Fruit fly (Drosophila melanogaster) whole organism, embryonic: ENCODE measurements around the gene CG5611.

Experiments
- CG10431 ChIP-seq: fragments of 200-800 bp; sonication (Bioruptor generic); optimal IDR thresholded peaks from 3 replicates; lab custom pipeline; 2018; ENCODE audit warnings: missing biosample characterization, mild to moderate bottlenecking, missing genetic modification characterization
- CG11560 ChIP-seq: fragments of 200-800 bp; sonication (Bioruptor generic); IDR thresholded peaks from 3 replicates; pipeline ENCODE4 v1.3.6; 2022; ENCODE audit warnings: missing biosample characterization, missing genetic modification characterization
- CG12104 ChIP-seq: fragments of 200-800 bp; sonication (Bioruptor generic); optimal IDR thresholded peaks from 3 replicates; lab custom pipeline; 2016; ENCODE audit warnings: missing biosample characterization, missing genetic modification characterization
- CG14667 ChIP-seq: fragments of 200-800 bp; sonication (Bioruptor generic); IDR thresholded peaks from 2 replicates; pipeline ENCODE4 v1.3.6; 2022; ENCODE audit warnings: missing biosample characterization, missing genetic modification characterization
- CG15011 ChIP-seq: fragments of 200-800 bp; sonication (Bioruptor generic); optimal IDR thresholded peaks from 3 replicates; lab custom pipeline; 2018; ENCODE audit warnings: missing biosample characterization, mild to moderate bottlenecking, missing genetic modification characterization
- CG15269 ChIP-seq: fragments of 200-800 bp; sonication (Bioruptor generic); optimal IDR thresholded peaks from 2 replicates; lab custom pipeline; 2018; ENCODE audit warnings: missing biosample characterization, mild to moderate bottlenecking, missing genetic modification characterization, moderate library complexity
- CG15479 ChIP-seq: fragments of 200-800 bp; sonication (Bioruptor generic); optimal IDR thresholded peaks from 3 replicates; lab custom pipeline; 2019; ENCODE audit warnings: missing biosample characterization, mild to moderate bottlenecking, missing genetic modification characterization, moderate library complexity
- CG17612 ChIP-seq: fragments of 200-800 bp; sonication (Bioruptor generic); IDR thresholded peaks from 2 replicates; pipeline ENCODE4 v1.3.6; 2022; ENCODE audit warnings: missing biosample characterization, missing genetic modification characterization
- CG18262 ChIP-seq: fragments of 200-800 bp; optimal IDR thresholded peaks from 3 replicates; lab custom pipeline; 2019; ENCODE audit warnings: missing biosample characterization, mild to moderate bottlenecking, missing genetic modification characterization, moderate library complexity
- CG18619 ChIP-seq: fragments of 200-800 bp; sonication (Bioruptor generic); optimal IDR thresholded peaks from 3 replicates; lab custom pipeline; 2017; ENCODE audit warnings: missing biosample characterization, mild to moderate bottlenecking, missing genetic modification characterization
- CG2712 ChIP-seq: fragments of 200-800 bp; optimal IDR thresholded peaks from 3 replicates; lab custom pipeline; 2019; ENCODE audit warnings: missing biosample characterization, mild to moderate bottlenecking, missing genetic modification characterization, moderate library complexity
- CG4730 ChIP-seq: fragments of 200-800 bp; sonication (Bioruptor generic); IDR thresholded peaks from 2 replicates; pipeline ENCODE4 v1.3.6; 2022; ENCODE audit warnings: missing biosample characterization, missing genetic modification characterization
- CG4854 ChIP-seq: fragments of 200-800 bp; sonication (Bioruptor generic); optimal IDR thresholded peaks from 2 replicates; lab custom pipeline; 2016; ENCODE audit warnings: missing biosample characterization, missing genetic modification characterization, inconsistent platforms
- CG7556 ChIP-seq: fragments of 200-800 bp; sonication (Bioruptor generic); optimal IDR thresholded peaks from 2 replicates; lab custom pipeline; 2017; ENCODE audit warnings: missing biosample characterization, mild to moderate bottlenecking, missing genetic modification characterization
- CG8290 ChIP-seq, 3 experiments: fragments of 200-800 bp; sonication (Bioruptor generic); optimal IDR thresholded peaks; 2 replicates each; lab custom pipeline; 2016 to 2019; ENCODE audit warnings: missing biosample characterization in 3 of 3, missing genetic modification characterization in 3 of 3, mild to moderate bottlenecking in 2 of 3, moderate library complexity in 1 of 3
- CG8478 ChIP-seq: fragments of >200 bp; optimal IDR thresholded peaks from 2 replicates; lab custom pipeline; 2018
- CG9437 ChIP-seq: fragments of 200-800 bp; sonication (Bioruptor generic); optimal IDR thresholded peaks from 2 replicates; lab custom pipeline; 2018; ENCODE audit warnings: missing biosample characterization, mild to moderate bottlenecking, missing genetic modification characterization
- CG9932 ChIP-seq: fragments of 200-800 bp; sonication (Bioruptor generic); IDR thresholded peaks from 2 replicates; pipeline ENCODE4 v1.3.6; 2022; ENCODE audit warnings: missing biosample characterization, missing genetic modification characterization
- Dek ChIP-seq: fragments of 200-800 bp; sonication (Bioruptor generic); optimal IDR thresholded peaks from 3 replicates; lab custom pipeline; 2019; ENCODE audit warnings: missing biosample characterization, mild to moderate bottlenecking, missing genetic modification characterization, moderate library complexity
- Dfd ChIP-seq, 2 experiments: fragments of >200 bp; optimal IDR thresholded peaks; 2 replicates each; lab custom pipeline; 2017; ENCODE audit warnings: missing biosample characterization in 2 of 2, missing genetic modification characterization in 2 of 2
- Dp ChIP-seq: fragments of 200-800 bp; sonication (Bioruptor generic); optimal IDR thresholded peaks from 2 replicates; lab custom pipeline; 2018; ENCODE audit warnings: missing biosample characterization, mild to moderate bottlenecking, missing genetic modification characterization, moderate library complexity
- Ets65A ChIP-seq: fragments of 200-800 bp; sonication (Bioruptor generic); peaks from one replicate; lab custom pipeline; 2016; ENCODE audit warnings: missing biosample characterization, missing genetic modification characterization
- Hmr ChIP-seq: fragments of 200-800 bp; sonication (Bioruptor generic); optimal IDR thresholded peaks from 3 replicates; lab custom pipeline; 2017; ENCODE audit warnings: mild to moderate bottlenecking, missing biosample characterization, missing genetic modification reagents, missing genetic modification characterization
- Hr39 ChIP-seq: fragments of >200 bp; optimal IDR thresholded peaks from 2 replicates; lab custom pipeline; 2017
- Myb ChIP-seq: fragments of 200-800 bp; sonication (Bioruptor generic); optimal IDR thresholded peaks from 2 replicates; lab custom pipeline; 2016; ENCODE audit warnings: missing biosample characterization, missing genetic modification characterization
- Ptx1 ChIP-seq: fragments of 200-800 bp; sonication (Bioruptor generic); IDR thresholded peaks from 2 replicates; pipeline ENCODE4 v1.3.6; 2022; ENCODE audit warnings: missing biosample characterization, missing genetic modification characterization
- bbx ChIP-seq: fragments of 200-800 bp; sonication (Bioruptor generic); IDR thresholded peaks from 2 replicates; pipeline ENCODE4 v1.3.6; 2022; ENCODE audit warnings: missing biosample characterization, missing genetic modification characterization; ENCODE audit not compliant: partially characterized antibody
- bsh ChIP-seq, 2 experiments: fragments of 200-800 bp; sonication (Bioruptor generic); optimal IDR thresholded peaks; 2 replicates each; lab custom pipeline; 2017 to 2018; ENCODE audit warnings: mild to moderate bottlenecking in 2 of 2, missing biosample characterization in 2 of 2, missing genetic modification characterization in 2 of 2, moderate library complexity in 1 of 2
- chinmo ChIP-seq: fragments of 200-800 bp; sonication (Bioruptor generic); IDR thresholded peaks from 4 replicates; pipeline ENCODE4 v1.3.6; 2022; ENCODE audit warnings: missing biosample characterization, missing genetic modification characterization; ENCODE audit not compliant: partially characterized antibody
- gro ChIP-seq: fragments of 200-800 bp; sonication (Bioruptor generic); optimal IDR thresholded peaks from 2 replicates; lab custom pipeline; 2016; ENCODE audit warnings: missing biosample characterization, missing genetic modification characterization
- onecut ChIP-seq: fragments of 200-800 bp; sonication (Bioruptor generic); IDR thresholded peaks from 2 replicates; pipeline ENCODE4 v1.3.6; 2022; ENCODE audit warnings: missing biosample characterization, missing genetic modification characterization
- pita ChIP-seq: fragments of 200-800 bp; sonication (Bioruptor generic); optimal IDR thresholded peaks from 2 replicates; lab custom pipeline; 2017; ENCODE audit warnings: missing biosample characterization, mild to moderate bottlenecking, missing genetic modification characterization
- pnt ChIP-seq: fragments of 200-800 bp; sonication (Bioruptor generic); optimal IDR thresholded peaks from 3 replicates; lab custom pipeline; 2016; ENCODE audit warnings: missing biosample characterization, missing genetic modification characterization
- rib ChIP-seq: fragments of 200-800 bp; sonication (Bioruptor generic); IDR thresholded peaks from 2 replicates; pipeline ENCODE4 v1.3.6; 2022; ENCODE audit warnings: missing biosample characterization, missing genetic modification characterization
- ro ChIP-seq: fragments of 200-800 bp; sonication (Bioruptor generic); IDR thresholded peaks from 2 replicates; pipeline ENCODE4 v1.3.6; 2022; ENCODE audit warnings: missing biosample characterization, missing genetic modification characterization
- schlank ChIP-seq: fragments of 200-800 bp; sonication (Bioruptor generic); optimal IDR thresholded peaks from 2 replicates; lab custom pipeline; 2018; ENCODE audit warnings: missing biosample characterization, mild to moderate bottlenecking, missing genetic modification characterization
- tx ChIP-seq: fragments of 200-800 bp; sonication (Bioruptor generic); optimal IDR thresholded peaks from 2 replicates; lab custom pipeline; 2016; ENCODE audit warnings: missing biosample characterization, missing genetic modification characterization
- usp ChIP-seq: fragments of >200 bp; optimal IDR thresholded peaks from 2 replicates; lab custom pipeline; 2017; ENCODE audit warnings: missing biosample characterization, missing genetic modification characterization
- vvl ChIP-seq: fragments of 200-800 bp; sonication (Bioruptor generic); IDR thresholded peaks from 2 replicates; pipeline ENCODE4 v1.3.6; 2022; ENCODE audit warnings: missing biosample characterization, missing genetic modification characterization
- zen2 ChIP-seq: fragments of 200-800 bp; sonication (Bioruptor generic); IDR thresholded peaks from 3 replicates; pipeline ENCODE4 v1.3.6; 2022; ENCODE audit warnings: missing biosample characterization, missing genetic modification characterization; ENCODE audit not compliant: partially characterized antibody
- zfh2 ChIP-seq: fragments of 200-800 bp; sonication (Bioruptor generic); optimal IDR thresholded peaks from 2 replicates; lab custom pipeline; 2016; ENCODE audit warnings: missing biosample characterization, missing genetic modification characterization

Gene CG5611

dm6 chr3R:27651710-27652109 is 15.8 kb upstream of the CG5611 start (continued):
- TF ChIP-seq zen2: no peak
- TF ChIP-seq tx (GFP tag; lab: Kevin White, UChicago): no peak
- no peak for TF ChIP-seq onecut (GFP tag; lab: Robert Waterston, UW)
- TF ChIP-seq CG11560: no peak
- TF ChIP-seq CG9932 (GFP tag; lab: Robert Waterston, UW): no peak
- peak; percentile 92 for TF ChIP-seq Myb (GFP tag; lab: Kevin White, UChicago)
- no peak for TF ChIP-seq gro
- peak; percentile 16 for TF ChIP-seq Dp (GFP tag; lab: Kevin White, UChicago)
- peak; percentile 22 for TF ChIP-seq Dek (tag; lab: Kevin White, UChicago)
- TF ChIP-seq vvl (GFP tag; lab: Robert Waterston, UW): no peak
- no peak for TF ChIP-seq CG14667 (GFP tag; lab: Robert Waterston, UW)
- TF ChIP-seq zfh2 (GFP tag; lab: Kevin White, UChicago): no peak
- peak; percentile 75 for TF ChIP-seq pita (GFP tag; lab: Kevin White, UChicago)
- no peak for TF ChIP-seq bbx (GFP tag; lab: Robert Waterston, UW)
- TF ChIP-seq CG4854 (GFP tag; lab: Kevin White, UChicago): no peak
- no peak for TF ChIP-seq CG4730
- TF ChIP-seq CG8478 (lab: Kevin White, UChicago): peak; percentile 59
- no peak for TF ChIP-seq bsh (GFP tag; optimal IDR thresholded peaks at IDR 0.05; lab: Kevin White, UChicago)
- TF ChIP-seq CG7556 (GFP tag; lab: Kevin White, UChicago): no peak
- no peak for TF ChIP-seq CG15269 (tag; lab: Kevin White, UChicago)
- TF ChIP-seq CG15011 (GFP tag; lab: Kevin White, UChicago): no peak
- TF ChIP-seq CG2712 (tag; lab: Kevin White, UChicago): no peak
- no peak for TF ChIP-seq ro (GFP tag; lab: Robert Waterston, UW)
- TF ChIP-seq CG12104 (GFP tag; lab: Kevin White, UChicago): no peak
- TF ChIP-seq CG9437 (GFP tag; lab: Kevin White, UChicago): no peak

dm6 chr3R:27647817-27648216 is 12.0 kb upstream of the CG5611 start:
- no peak for TF ChIP-seq pnt (GFP tag; lab: Kevin White, UChicago)
- TF ChIP-seq rib (GFP tag; lab: Robert Waterston, UW): no peak
- TF ChIP-seq CG10431 (GFP tag; lab: Kevin White, UChicago): no peak
- TF ChIP-seq CG15479 (GFP tag; lab: Kevin White, UChicago): no peak
- peak in 1 of 2 experiments; percentile 80 for TF ChIP-seq Dfd (GFP tag; optimal IDR thresholded peaks at IDR 0.05; lab: Kevin White, UChicago)
- TF ChIP-seq CG18262 (tag; lab: Kevin White, UChicago): no peak
- no peak for TF ChIP-seq usp (GFP tag; lab: Kevin White, UChicago)
- peak; percentile 15 for TF ChIP-seq Hr39 (lab: Kevin White, UChicago)
- no peak for TF ChIP-seq CG18619

- TF ChIP-seq schlank (tag; lab: Kevin White, UChicago) (no peak), chinmo (GFP tag; lab: Robert Waterston, UW) (no peak), Ptx1 (GFP tag; lab: Robert Waterston, UW) (no peak), CG8290 (GFP tag; optimal IDR thresholded peaks at IDR 0.05; lab: Kevin White, UChicago) (peak; percentile 76), CG8290 (tag; optimal IDR thresholded peaks at IDR 0.05; lab: Kevin White, UChicago) (peak in 1 of 2 experiments; percentile 87), Ets65A (peak; percentile 19), CG17612 (GFP tag; lab: Robert Waterston, UW) (peak; percentile 89), Hmr (no peak)
Observed at dm6 chr3R:27643080-27643479, 7.2 kb upstream of the CG5611 start.
